Fruit fly (Drosophila melanogaster) whole organism, embryonic: Measurements from ENCODE around the gene Tbc1d22.

Source experiments
- Aef1 ChIP-seq: fragments of 200-800 bp; sonication (Bioruptor generic); IDR thresholded peaks from 3 replicates; pipeline ENCODE4 v1.3.6; 2022; ENCODE audit warnings: missing biosample characterization, missing genetic modification characterization
- Asciz ChIP-seq: fragments of 200-800 bp; sonication (Bioruptor generic); optimal IDR thresholded peaks from 2 replicates; lab custom pipeline; 2017; ENCODE audit warnings: missing biosample characterization, mild to moderate bottlenecking, missing genetic modification characterization, missing genetic modification reagents
- Bteb2 ChIP-seq: fragments of 200-800 bp; sonication (Bioruptor generic); optimal IDR thresholded peaks from 2 replicates; lab custom pipeline; 2016; ENCODE audit warnings: missing biosample characterization, missing genetic modification characterization
- CG1024 ChIP-seq: fragments of 200-800 bp; sonication (Bioruptor generic); IDR thresholded peaks from 2 replicates; pipeline ENCODE4 v1.3.6; 2022; ENCODE audit warnings: missing biosample characterization, missing genetic modification characterization
- CG11504 ChIP-seq: fragments of 200-800 bp; sonication (Bioruptor generic); optimal IDR thresholded peaks from 3 replicates; lab custom pipeline; 2019; ENCODE audit warnings: missing biosample characterization, mild to moderate bottlenecking, missing genetic modification characterization, moderate library complexity
- CG11695 ChIP-seq: fragments of 200-800 bp; sonication (Bioruptor generic); IDR thresholded peaks from 3 replicates; pipeline ENCODE4 v1.3.6; 2022; ENCODE audit warnings: missing biosample characterization, missing genetic modification characterization
- CG1233 ChIP-seq: fragments of 200-800 bp; sonication (Bioruptor generic); optimal IDR thresholded peaks from 4 replicates; lab custom pipeline; 2018; ENCODE audit warnings: missing biosample characterization, mild to moderate bottlenecking, missing genetic modification characterization
- CG13424 ChIP-seq: fragments of 200-800 bp; sonication (Bioruptor generic); optimal IDR thresholded peaks from 2 replicates; lab custom pipeline; 2019; ENCODE audit warnings: missing biosample characterization, mild to moderate bottlenecking, missing genetic modification characterization, moderate library complexity
- CG18011 ChIP-seq: fragments of 200-800 bp; sonication (Bioruptor generic); optimal IDR thresholded peaks from 2 replicates; lab custom pipeline; 2017; ENCODE audit warnings: missing biosample characterization, missing genetic modification characterization, mild to moderate bottlenecking, moderate library complexity, missing genotype
- CG30403 ChIP-seq: fragments of 200-800 bp; sonication (Bioruptor generic); optimal IDR thresholded peaks from 3 replicates; lab custom pipeline; 2016; ENCODE audit warnings: missing biosample characterization, missing genetic modification characterization
- CG34224 ChIP-seq: fragments of 200-800 bp; sonication (Bioruptor generic); IDR thresholded peaks from 3 replicates; pipeline ENCODE4 v1.3.6; 2022; ENCODE audit warnings: missing biosample characterization, missing genetic modification characterization; ENCODE audit not compliant: partially characterized antibody
- CG4820 ChIP-seq: fragments of 200-800 bp; sonication (Bioruptor generic); optimal IDR thresholded peaks from 3 replicates; lab custom pipeline; 2016; ENCODE audit warnings: missing biosample characterization, missing genetic modification characterization
- CG7745 ChIP-seq: fragments of 200-800 bp; sonication (Bioruptor generic); optimal IDR thresholded peaks from 2 replicates; lab custom pipeline; 2018; ENCODE audit warnings: missing biosample characterization, mild to moderate bottlenecking, missing genetic modification characterization, moderate library complexity
- CG7839 ChIP-seq: fragments of 200-800 bp; sonication (Bioruptor generic); optimal IDR thresholded peaks from 3 replicates; lab custom pipeline; 2018; ENCODE audit warnings: missing biosample characterization, mild to moderate bottlenecking, missing genetic modification characterization, moderate library complexity
- CG7987 ChIP-seq: fragments of 200-800 bp; sonication (Bioruptor generic); optimal IDR thresholded peaks from 2 replicates; lab custom pipeline; 2018; ENCODE audit warnings: missing biosample characterization, mild to moderate bottlenecking, missing genetic modification characterization, moderate library complexity
- CG8281 ChIP-seq: fragments of 200-800 bp; sonication (Bioruptor generic); optimal IDR thresholded peaks from 2 replicates; lab custom pipeline; 2018; ENCODE audit warnings: missing biosample characterization, mild to moderate bottlenecking, missing genetic modification characterization, moderate library complexity
- CG8290 ChIP-seq, 3 experiments: fragments of 200-800 bp; sonication (Bioruptor generic); optimal IDR thresholded peaks; 2 replicates each; lab custom pipeline; 2016 to 2019; ENCODE audit warnings: missing biosample characterization in 3 of 3, missing genetic modification characterization in 3 of 3, mild to moderate bottlenecking in 2 of 3, moderate library complexity in 1 of 3
- CG8765 ChIP-seq: fragments of 200-800 bp; sonication (Bioruptor generic); IDR thresholded peaks from 2 replicates; pipeline ENCODE4 v1.3.6; 2022; ENCODE audit warnings: missing biosample characterization, missing genetic modification characterization
- D19B ChIP-seq: fragments of 200-800 bp; sonication (Bioruptor generic); optimal IDR thresholded peaks from 2 replicates; lab custom pipeline; 2017; ENCODE audit warnings: missing biosample characterization, mild to moderate bottlenecking, missing genetic modification characterization
- Dfd ChIP-seq, 2 experiments: fragments of >200 bp; optimal IDR thresholded peaks; 2 replicates each; lab custom pipeline; 2017; ENCODE audit warnings: missing biosample characterization in 2 of 2, missing genetic modification characterization in 2 of 2
- E2f2 ChIP-seq: fragments of 200-800 bp; sonication (Bioruptor generic); IDR thresholded peaks from 2 replicates; pipeline ENCODE4 v1.3.6; 2022; ENCODE audit warnings: missing biosample characterization, missing genetic modification characterization
- Ets65A ChIP-seq: fragments of 200-800 bp; sonication (Bioruptor generic); peaks from one replicate; lab custom pipeline; 2016; ENCODE audit warnings: missing biosample characterization, missing genetic modification characterization
- Fer2 ChIP-seq: fragments of 200-800 bp; sonication (Bioruptor generic); optimal IDR thresholded peaks from 2 replicates; lab custom pipeline; 2018; ENCODE audit warnings: missing biosample characterization, mild to moderate bottlenecking, missing genetic modification characterization, moderate library complexity
- H2.0 ChIP-seq: fragments of 200-800 bp; sonication (Bioruptor generic); IDR thresholded peaks from 2 replicates; pipeline ENCODE4 v1.3.6; 2022; ENCODE audit warnings: missing biosample characterization, missing genetic modification characterization
- HLH54F ChIP-seq: fragments of 200-800 bp; sonication (Bioruptor generic); optimal IDR thresholded peaks from 3 replicates; lab custom pipeline; 2016; ENCODE audit warnings: missing biosample characterization, missing genetic modification characterization
- Hr39 ChIP-seq: fragments of >200 bp; optimal IDR thresholded peaks from 2 replicates; lab custom pipeline; 2017
- NC2β ChIP-seq: fragments of 200-800 bp; sonication (Bioruptor generic); optimal IDR thresholded peaks from 2 replicates; lab custom pipeline; 2016; ENCODE audit warnings: missing biosample characterization, missing genetic modification characterization
- PHDP ChIP-seq: fragments of 200-800 bp; sonication (Bioruptor generic); optimal IDR thresholded peaks from 3 replicates; lab custom pipeline; 2018; ENCODE audit warnings: missing biosample characterization, mild to moderate bottlenecking, missing genetic modification characterization, moderate library complexity
- Six4 ChIP-seq: fragments of 200-800 bp; sonication (Bioruptor generic); optimal IDR thresholded peaks from 2 replicates; lab custom pipeline; 2016; ENCODE audit warnings: missing biosample characterization, missing genetic modification characterization
- Trl ChIP-seq, 3 experiments: fragments of >200 bp in 2 of 3; fragments of 200-800 bp in 1 of 3; sonication (Bioruptor generic) in 1 of 3; optimal IDR thresholded peaks; 2 replicates in 1 of 3; 3 replicates in 2 of 3; lab custom pipeline; 2016 to 2017; ENCODE audit warnings: missing biosample characterization in 1 of 3, missing genetic modification characterization in 1 of 3
- YL-1 ChIP-seq: fragments of 200-800 bp; sonication (Bioruptor generic); optimal IDR thresholded peaks from 3 replicates; lab custom pipeline; 2017; ENCODE audit warnings: missing biosample characterization, mild to moderate bottlenecking, missing genetic modification characterization
- az2 ChIP-seq: fragments of 200-800 bp; sonication (Bioruptor generic); optimal IDR thresholded peaks from 3 replicates; lab custom pipeline; 2016; ENCODE audit warnings: missing biosample characterization, missing genetic modification characterization
- br ChIP-seq: fragments of >200 bp; optimal IDR thresholded peaks from 2 replicates; lab custom pipeline; 2017
- cad ChIP-seq: fragments of >200 bp; optimal IDR thresholded peaks from 2 replicates; lab custom pipeline; 2017; ENCODE audit warnings: missing biosample characterization, missing genetic modification characterization
- cas ChIP-seq: fragments of 200-800 bp; sonication (Bioruptor generic); IDR thresholded peaks from 2 replicates; pipeline ENCODE4 v1.3.6; 2022; ENCODE audit warnings: missing biosample characterization, missing genetic modification characterization
- crc ChIP-seq: fragments of 200-800 bp; sonication (Bioruptor generic); optimal IDR thresholded peaks from 2 replicates; lab custom pipeline; 2016; ENCODE audit warnings: missing biosample characterization, missing genetic modification characterization
- ewg ChIP-seq: fragments of 200-800 bp; sonication (Bioruptor generic); optimal IDR thresholded peaks from 3 replicates; lab custom pipeline; 2017; ENCODE audit warnings: mild to moderate bottlenecking, missing biosample characterization, missing genetic modification reagents, missing genetic modification characterization
- grn ChIP-seq: fragments of 200-800 bp; sonication (Bioruptor generic); optimal IDR thresholded peaks from 3 replicates; lab custom pipeline; 2017; ENCODE audit warnings: missing biosample characterization, missing genetic modification characterization
- gt ChIP-seq: fragments of 200-800 bp; sonication (Bioruptor generic); IDR thresholded peaks from 2 replicates; pipeline ENCODE4 v1.3.6; 2022; ENCODE audit warnings: missing biosample characterization, missing genetic modification characterization
- h ChIP-seq: fragments of >200 bp; optimal IDR thresholded peaks from 2 replicates; lab custom pipeline; 2017
- hth ChIP-seq: fragments of >200 bp; optimal IDR thresholded peaks from 2 replicates; lab custom pipeline; 2017; ENCODE audit warnings: inconsistent platforms
- ken ChIP-seq: fragments of 200-800 bp; sonication (Bioruptor generic); IDR thresholded peaks from 3 replicates; pipeline ENCODE4 v1.3.6; 2022; ENCODE audit warnings: missing biosample characterization, missing genetic modification characterization
- maf-S ChIP-seq: fragments of 200-800 bp; sonication (Bioruptor generic); optimal IDR thresholded peaks from 2 replicates; lab custom pipeline; 2016; ENCODE audit warnings: missing biosample characterization, missing genetic modification characterization
- mam ChIP-seq: fragments of 200-800 bp; sonication (Bioruptor generic); optimal IDR thresholded peaks from 3 replicates; lab custom pipeline; 2016; ENCODE audit warnings: missing biosample characterization, missing genetic modification characterization
- nerfin-2 ChIP-seq: fragments of 200-800 bp; sonication (Bioruptor generic); IDR thresholded peaks from 2 replicates; pipeline ENCODE4 v1.3.6; 2022; ENCODE audit warnings: missing biosample characterization, missing genetic modification characterization; ENCODE audit not compliant: partially characterized antibody
- onecut ChIP-seq: fragments of 200-800 bp; sonication (Bioruptor generic); IDR thresholded peaks from 2 replicates; pipeline ENCODE4 v1.3.6; 2022; ENCODE audit warnings: missing biosample characterization, missing genetic modification characterization
- sc ChIP-seq, 3 experiments: fragments of >200 bp in 2 of 3; fragments of 200-800 bp in 1 of 3; sonication (Bioruptor generic) in 1 of 3; optimal IDR thresholded peaks; 2 replicates in 2 of 3; 3 replicates in 1 of 3; lab custom pipeline; 2017; ENCODE audit warnings: mild to moderate bottlenecking in 1 of 3, missing biosample characterization in 1 of 3, missing genetic modification characterization in 1 of 3, missing genetic modification reagents in 1 of 3
- sqz ChIP-seq: fragments of 200-800 bp; sonication (Bioruptor generic); optimal IDR thresholded peaks from 3 replicates; lab custom pipeline; 2018; ENCODE audit warnings: missing biosample characterization, mild to moderate bottlenecking, missing genetic modification characterization
- z ChIP-seq: fragments of 200-800 bp; sonication (Bioruptor generic); IDR thresholded peaks from 3 replicates; pipeline ENCODE4 v1.3.6; 2022; ENCODE audit warnings: missing biosample characterization, missing genetic modification characterization
- zen ChIP-seq: fragments of 200-800 bp; sonication (Bioruptor generic); optimal IDR thresholded peaks from 3 replicates; lab custom pipeline; 2018; ENCODE audit warnings: missing biosample characterization, mild to moderate bottlenecking, missing genetic modification characterization, moderate library complexity

Gene Tbc1d22

DNA sequence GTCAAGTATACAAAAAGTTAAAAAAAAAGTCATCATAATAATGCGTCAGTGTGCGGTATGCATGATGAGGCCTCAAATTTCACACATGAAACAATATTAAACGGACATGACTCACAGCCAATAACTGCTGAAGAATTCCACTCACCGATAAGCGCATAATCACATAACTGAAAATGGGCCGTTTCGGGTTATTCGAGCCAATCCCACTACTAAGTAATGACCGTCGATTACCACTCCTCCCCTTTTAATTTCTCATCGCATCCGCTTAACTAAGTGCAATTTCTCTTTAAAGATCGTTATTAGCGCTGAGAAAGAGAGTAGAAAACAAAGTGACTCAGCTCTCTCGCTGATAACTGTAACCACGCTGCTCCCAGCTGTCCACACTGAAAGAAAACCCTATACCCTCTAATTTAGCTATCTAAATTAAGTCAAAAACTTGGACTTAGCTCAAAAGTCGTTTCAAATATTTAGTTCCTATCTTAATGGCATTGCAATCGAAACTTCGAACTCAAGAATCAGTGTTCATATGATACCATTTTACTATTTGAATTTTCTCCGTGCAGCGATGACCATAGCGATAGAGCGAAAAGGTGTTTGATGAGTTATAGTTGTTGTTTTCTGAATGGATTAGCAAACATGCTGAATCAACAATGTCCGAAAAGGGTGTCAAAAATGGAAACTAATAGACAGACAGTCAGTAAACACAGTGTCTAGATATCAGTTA is 10.9 kb downstream of the Tbc1d22 start (continued):
- peak; percentile 63 for TF ChIP-seq Six4 (GFP tag; lab: Kevin White, UChicago)
- TF ChIP-seq cad (GFP tag; lab: Kevin White, UChicago), result no peak
- peak; percentile 87 for TF ChIP-seq zen (tag; lab: Kevin White, UChicago)
- TF ChIP-seq Trl (optimal IDR thresholded peaks at IDR 0.05; lab: Kevin White, UChicago), result peak in 1 of 2 experiments; percentile 39
- TF ChIP-seq Trl (GFP tag; optimal IDR thresholded peaks at IDR 0.05; lab: Kevin White, UChicago), result peak; percentile 88
- TF ChIP-seq ewg (GFP tag; lab: Kevin White, UChicago), result peak; percentile 79
- TF ChIP-seq CG11504 (tag; lab: Kevin White, UChicago), result peak; percentile 92
- peak; percentile 74 for TF ChIP-seq onecut (GFP tag; lab: Robert Waterston, UW)
- TF ChIP-seq grn (GFP tag; lab: Kevin White, UChicago), result peak; percentile 89
- peak; percentile 45 for TF ChIP-seq YL-1 (GFP tag; lab: Kevin White, UChicago)
- TF ChIP-seq CG7987 (GFP tag; lab: Kevin White, UChicago), result peak; percentile 93
- peak; percentile 82 for TF ChIP-seq az2
- peak; percentile 83 for TF ChIP-seq H2.0 (GFP tag; lab: Robert Waterston, UW)
- no peak for TF ChIP-seq sc (optimal IDR thresholded peaks at IDR 0.05; lab: Kevin White, UChicago)
- TF ChIP-seq sc (GFP tag; optimal IDR thresholded peaks at IDR 0.05; lab: Kevin White, UChicago), result peak; percentile 72
- TF ChIP-seq CG1233 (GFP tag; lab: Kevin White, UChicago), result peak; percentile 67
- TF ChIP-seq CG4820, result peak; percentile 81
- TF ChIP-seq cas (GFP tag; lab: Robert Waterston, UW), result peak; percentile 77
- peak; percentile 79 for TF ChIP-seq Aef1 (GFP tag; lab: Robert Waterston, UW)
- TF ChIP-seq CG7839, result peak; percentile 89
- TF ChIP-seq CG8281 (tag; lab: Kevin White, UChicago), result peak; percentile 69
- no peak for TF ChIP-seq h (lab: Kevin White, UChicago)
- TF ChIP-seq PHDP (tag; lab: Kevin White, UChicago), result peak; percentile 93
- no peak for TF ChIP-seq br
- TF ChIP-seq sqz (GFP tag; lab: Kevin White, UChicago), result no peak
- peak; percentile 82 for TF ChIP-seq ken (GFP tag; lab: Robert Waterston, UW)
- TF ChIP-seq CG11695 (GFP tag; lab: Robert Waterston, UW), result peak; percentile 91
- no peak for TF ChIP-seq Dfd (GFP tag; optimal IDR thresholded peaks at IDR 0.05; lab: Kevin White, UChicago)
- TF ChIP-seq Asciz (GFP tag; lab: Kevin White, UChicago), result peak; percentile 81
- TF ChIP-seq D19B (GFP tag; lab: Kevin White, UChicago), result peak; percentile 55
- 0 out of 2 replicates have a peak, but pooled peaks have one; percentile 47 for TF ChIP-seq CG8765 (GFP tag; lab: Robert Waterston, UW)
- peak; percentile 87 for TF ChIP-seq mam (GFP tag; lab: Kevin White, UChicago)
- TF ChIP-seq CG7745 (tag; lab: Kevin White, UChicago), result peak; percentile 42
- peak; percentile 85 for TF ChIP-seq maf-S (GFP tag; lab: Kevin White, UChicago)
- no peak for TF ChIP-seq z (GFP tag; lab: Robert Waterston, UW)
- TF ChIP-seq hth (lab: Kevin White, UChicago), result no peak
- peak; percentile 89 for TF ChIP-seq Bteb2 (GFP tag; lab: Kevin White, UChicago)
- TF ChIP-seq nerfin-2 (GFP tag; lab: Robert Waterston, UW), result no peak
- TF ChIP-seq CG8290 (GFP tag; optimal IDR thresholded peaks at IDR 0.05; lab: Kevin White, UChicago), result peak; percentile 67
- peak in 1 of 2 experiments; percentile 92 for TF ChIP-seq CG8290 (tag; optimal IDR thresholded peaks at IDR 0.05; lab: Kevin White, UChicago)
- peak; percentile 83 for TF ChIP-seq crc (GFP tag; lab: Kevin White, UChicago)
- TF ChIP-seq CG34224, result no peak
- TF ChIP-seq gt, result peak; percentile 44; the same call in 1 of the 2 replicates
- peak; percentile 75 for TF ChIP-seq CG18011 (GFP tag; lab: Kevin White, UChicago)
- TF ChIP-seq E2f2 (GFP tag; lab: Robert Waterston, UW), result peak; percentile 63
- TF ChIP-seq CG13424 (tag; lab: Kevin White, UChicago), result peak; percentile 87
- TF ChIP-seq NC2β (GFP tag; lab: Kevin White, UChicago), result peak; percentile 89
- peak; percentile 98 for TF ChIP-seq Ets65A (GFP tag; lab: Kevin White, UChicago)
- TF ChIP-seq CG1024 (GFP tag; lab: Robert Waterston, UW), result peak; percentile 74
- TF ChIP-seq Fer2 (tag; lab: Kevin White, UChicago), result peak; percentile 7
- TF ChIP-seq HLH54F (GFP tag; lab: Kevin White, UChicago), result peak; percentile 88
- peak; percentile 87 for TF ChIP-seq CG30403 (GFP tag; lab: Kevin White, UChicago)
- TF ChIP-seq Hr39, result no peak
